Fruit fly (Drosophila melanogaster): ENCODE measurements around the gene TpnC73F.

DNA sequence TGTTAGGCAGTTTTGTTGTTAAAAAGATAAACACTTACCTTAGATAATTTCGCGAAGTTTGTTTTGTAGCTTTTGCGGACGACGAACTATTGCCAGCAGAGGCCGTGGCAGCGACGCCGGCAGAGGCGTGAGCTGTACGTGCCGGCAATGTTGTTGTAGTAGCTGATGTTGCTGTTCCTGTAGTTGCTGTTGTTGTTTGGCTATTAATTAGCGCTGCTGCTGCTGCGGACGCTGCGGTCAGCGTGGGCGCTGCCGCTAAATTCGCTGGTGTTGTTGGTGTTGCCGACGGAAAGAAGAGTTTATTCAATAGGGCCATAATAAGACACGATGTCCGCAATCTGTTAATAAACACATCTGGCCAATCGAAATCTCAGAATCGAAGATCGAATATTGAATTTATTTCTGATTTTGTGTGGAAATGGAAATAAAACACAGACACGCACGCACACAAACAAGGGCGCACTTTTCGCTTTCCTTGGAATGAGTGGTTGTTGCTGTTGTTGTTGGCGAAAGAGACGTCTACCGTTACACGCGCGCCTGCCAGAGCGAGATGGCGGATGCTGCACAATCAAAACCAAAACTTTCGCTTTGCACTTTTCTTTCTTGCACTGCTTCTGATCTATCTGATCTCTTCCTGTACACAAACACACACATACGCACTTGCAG, 34.4 kb upstream of the TpnC73F start:
- TF ChIP-seq shn (GFP tag; optimal IDR thresholded peaks at IDR 0.05) (no peak), grau (tag; optimal IDR thresholded peaks at IDR 0.05) (no peak), odd (GFP tag; optimal IDR thresholded peaks at IDR 0.05) (no peak), Fer1 (GFP tag; optimal IDR thresholded peaks at IDR 0.05) (no peak), oc (tag; optimal IDR thresholded peaks at IDR 0.05) (no peak), YL-1 (GFP tag; optimal IDR thresholded peaks at IDR 0.05) (no peak)
